Worm (Caenorhabditis elegans): ENCODE data around the gene tps-1.

DNA sequence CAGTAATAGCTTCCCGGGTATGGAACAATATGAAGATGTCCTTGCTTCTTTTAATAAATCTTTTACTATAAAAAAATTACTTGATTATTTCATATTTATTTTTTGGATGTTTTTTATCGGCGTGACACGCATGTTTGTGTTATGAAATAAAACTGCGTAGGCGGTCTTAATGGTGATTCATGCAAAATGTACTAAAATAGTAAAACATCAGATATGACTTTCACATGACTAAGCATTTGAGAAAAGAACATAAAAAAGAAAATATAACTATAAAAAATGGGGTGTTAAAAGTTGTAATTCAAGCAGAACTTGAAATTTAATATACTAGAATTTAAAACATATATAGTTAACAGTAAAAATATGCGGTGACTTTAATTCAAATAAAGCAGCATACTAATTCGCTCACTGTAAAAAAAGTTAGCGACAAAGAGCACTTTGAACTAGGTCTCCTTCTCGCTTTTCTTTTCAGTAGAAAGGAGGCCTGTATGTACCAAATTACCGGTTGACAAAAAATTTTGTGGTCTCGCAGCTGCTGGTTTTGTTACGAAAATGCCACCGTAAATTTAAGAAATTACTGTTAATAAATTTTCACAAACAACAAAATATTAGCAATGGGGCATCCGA is 7.7 kb upstream of the tps-1 start:
- TF ChIP-seq gei-17 (GFP tag; optimal IDR thresholded peaks at IDR 0.05) = no peak
- TF ChIP-seq ztf-3 (GFP tag; optimal IDR thresholded peaks at IDR 0.05) = no peak
- TF ChIP-seq cebp-1 (GFP tag; IDR thresholded peaks at IDR 0.05) = no peak
- TF ChIP-seq cebp-1 (tag; optimal IDR thresholded peaks at IDR 0.05) = peak; percentile 69

Measured in whole organism, young adult.